Fruit fly (Drosophila melanogaster) whole organism, embryonic: Measurements from ENCODE around the gene CG7182.

Experiments used
- B-H2 ChIP-seq: fragments of 200-800 bp; sonication (Bioruptor generic); optimal IDR thresholded peaks from 2 replicates; lab custom pipeline; 2018; ENCODE audit warnings: missing biosample characterization, mild to moderate bottlenecking, missing genetic modification characterization
- CG10321 ChIP-seq: fragments of 200-800 bp; sonication (Bioruptor generic); IDR thresholded peaks from 2 replicates; pipeline ENCODE4 v1.3.6; 2022; ENCODE audit warnings: missing biosample characterization, missing genetic modification characterization
- CG10979 ChIP-seq: fragments of 200-800 bp; sonication (Bioruptor generic); optimal IDR thresholded peaks from 2 replicates; lab custom pipeline; 2018; ENCODE audit warnings: missing biosample characterization, mild to moderate bottlenecking, missing genetic modification characterization, moderate library complexity
- CG12155 ChIP-seq: fragments of 200-800 bp; sonication (Bioruptor generic); optimal IDR thresholded peaks from 3 replicates; lab custom pipeline; 2016; ENCODE audit warnings: missing biosample characterization, missing genetic modification characterization
- CG1233 ChIP-seq: fragments of 200-800 bp; sonication (Bioruptor generic); optimal IDR thresholded peaks from 4 replicates; lab custom pipeline; 2018; ENCODE audit warnings: missing biosample characterization, mild to moderate bottlenecking, missing genetic modification characterization
- CG12744 ChIP-seq: fragments of 200-800 bp; sonication (Bioruptor generic); optimal IDR thresholded peaks from 2 replicates; lab custom pipeline; 2016; ENCODE audit warnings: missing biosample characterization, missing genetic modification characterization
- CG13624 ChIP-seq: fragments of 200-800 bp; sonication (Bioruptor generic); optimal IDR thresholded peaks from 2 replicates; lab custom pipeline; 2016; ENCODE audit warnings: missing biosample characterization, missing genetic modification characterization
- CG14965 ChIP-seq: fragments of 200-800 bp; sonication (Bioruptor generic); optimal IDR thresholded peaks from 2 replicates; lab custom pipeline; 2016; ENCODE audit warnings: missing biosample characterization, missing genetic modification characterization, borderline replicate concordance
- CG15269 ChIP-seq: fragments of 200-800 bp; sonication (Bioruptor generic); optimal IDR thresholded peaks from 2 replicates; lab custom pipeline; 2018; ENCODE audit warnings: missing biosample characterization, mild to moderate bottlenecking, missing genetic modification characterization, moderate library complexity
- CG17385 ChIP-seq: fragments of 200-800 bp; sonication (Bioruptor generic); optimal IDR thresholded peaks from 3 replicates; lab custom pipeline; 2018; ENCODE audit warnings: missing biosample characterization, mild to moderate bottlenecking, missing genetic modification characterization
- CG18599 ChIP-seq: fragments of 200-800 bp; sonication (Bioruptor generic); optimal IDR thresholded peaks from 3 replicates; lab custom pipeline; 2017; ENCODE audit warnings: missing biosample characterization, missing genetic modification characterization, mild to moderate bottlenecking, moderate library complexity, missing genetic modification reagents
- CG2678 ChIP-seq: fragments of 200-800 bp; sonication (Bioruptor generic); optimal IDR thresholded peaks from 3 replicates; lab custom pipeline; 2019; ENCODE audit warnings: missing biosample characterization, mild to moderate bottlenecking, missing genetic modification characterization, moderate library complexity
- CG34376 ChIP-seq: fragments of 200-800 bp; sonication (Bioruptor generic); optimal IDR thresholded peaks from 2 replicates; lab custom pipeline; 2018; ENCODE audit warnings: missing biosample characterization, mild to moderate bottlenecking, missing genetic modification characterization
- CG4328 ChIP-seq: fragments of 200-800 bp; sonication (Bioruptor generic); optimal IDR thresholded peaks from 3 replicates; lab custom pipeline; 2017; ENCODE audit warnings: missing biosample characterization, missing genetic modification reagents, missing genetic modification characterization
- CG6175 ChIP-seq: fragments of 200-800 bp; sonication (Bioruptor generic); IDR thresholded peaks from 3 replicates; pipeline ENCODE4 v1.3.6; 2022; ENCODE audit warnings: missing biosample characterization, missing genetic modification characterization
- CG6765 ChIP-seq: fragments of 200-800 bp; sonication (Bioruptor generic); optimal IDR thresholded peaks from 3 replicates; lab custom pipeline; 2017; ENCODE audit warnings: missing biosample characterization, mild to moderate bottlenecking, missing genetic modification characterization
- CG6854 ChIP-seq: fragments of 200-800 bp; sonication (Bioruptor generic); optimal IDR thresholded peaks from 3 replicates; lab custom pipeline; 2017; ENCODE audit warnings: missing biosample characterization, mild to moderate bottlenecking, missing genetic modification characterization
- CG7372 ChIP-seq: fragments of 200-800 bp; sonication (Bioruptor generic); IDR thresholded peaks from 2 replicates; pipeline ENCODE4 v1.3.6; 2022; ENCODE audit warnings: missing biosample characterization, missing genetic modification characterization
- CG7745 ChIP-seq: fragments of 200-800 bp; sonication (Bioruptor generic); optimal IDR thresholded peaks from 2 replicates; lab custom pipeline; 2018; ENCODE audit warnings: missing biosample characterization, mild to moderate bottlenecking, missing genetic modification characterization, moderate library complexity
- CG8924 ChIP-seq: fragments of 200-800 bp; optimal IDR thresholded peaks from 3 replicates; lab custom pipeline; 2019; ENCODE audit warnings: missing biosample characterization, mild to moderate bottlenecking, missing genetic modification characterization, moderate library complexity
- CG8944 ChIP-seq: fragments of 200-800 bp; sonication (Bioruptor generic); optimal IDR thresholded peaks from 3 replicates; lab custom pipeline; 2016; ENCODE audit warnings: missing biosample characterization, missing genetic modification characterization
- CHES-1-like ChIP-seq: fragments of 200-800 bp; sonication (Bioruptor generic); optimal IDR thresholded peaks from 2 replicates; lab custom pipeline; 2016; ENCODE audit warnings: missing biosample characterization, missing genetic modification characterization
- Chrac-16 ChIP-seq: fragments of 200-800 bp; sonication (Bioruptor generic); optimal IDR thresholded peaks from 3 replicates; lab custom pipeline; 2016; ENCODE audit warnings: missing biosample characterization, missing genetic modification characterization
- Deaf1 ChIP-seq: fragments of 200-800 bp; optimal IDR thresholded peaks from 3 replicates; lab custom pipeline; 2019; ENCODE audit warnings: missing biosample characterization, mild to moderate bottlenecking, missing genetic modification characterization, moderate library complexity
- Dip2 ChIP-seq: fragments of 200-800 bp; sonication (Bioruptor generic); IDR thresholded peaks from 2 replicates; pipeline ENCODE4 v1.3.6; 2022; ENCODE audit warnings: missing biosample characterization, missing genetic modification characterization
- Dll ChIP-seq: fragments of 200-800 bp; sonication (Bioruptor generic); IDR thresholded peaks from 4 replicates; pipeline ENCODE4 v1.3.6; 2022; ENCODE audit warnings: missing biosample characterization, missing genetic modification characterization; ENCODE audit not compliant: partially characterized antibody
- Ets65A ChIP-seq: fragments of 200-800 bp; sonication (Bioruptor generic); peaks from one replicate; lab custom pipeline; 2016; ENCODE audit warnings: missing biosample characterization, missing genetic modification characterization
- NC2α ChIP-seq: fragments of 200-800 bp; sonication (Bioruptor generic); optimal IDR thresholded peaks from 2 replicates; lab custom pipeline; 2016; ENCODE audit warnings: missing biosample characterization, missing genetic modification characterization
- NFAT ChIP-seq: fragments of 200-800 bp; sonication (Bioruptor generic); IDR thresholded peaks from 2 replicates; pipeline ENCODE4 v1.3.6; 2022; ENCODE audit warnings: missing biosample characterization, missing genetic modification characterization
- NfI ChIP-seq: fragments of 200-800 bp; sonication (Bioruptor generic); optimal IDR thresholded peaks from 3 replicates; lab custom pipeline; 2018; ENCODE audit warnings: missing biosample characterization, mild to moderate bottlenecking, missing genetic modification characterization, moderate library complexity
- PHDP ChIP-seq: fragments of 200-800 bp; sonication (Bioruptor generic); optimal IDR thresholded peaks from 3 replicates; lab custom pipeline; 2018; ENCODE audit warnings: missing biosample characterization, mild to moderate bottlenecking, missing genetic modification characterization, moderate library complexity
- Side ChIP-seq: fragments of 200-800 bp; sonication (Bioruptor generic); optimal IDR thresholded peaks from 2 replicates; lab custom pipeline; 2016; ENCODE audit warnings: missing biosample characterization, missing genetic modification characterization
- Sin3A ChIP-seq: fragments of >200 bp; optimal IDR thresholded peaks from 2 replicates; lab custom pipeline; 2018
- br ChIP-seq: fragments of >200 bp; optimal IDR thresholded peaks from 2 replicates; lab custom pipeline; 2017
- cg ChIP-seq: fragments of 200-800 bp; sonication (Bioruptor generic); optimal IDR thresholded peaks from 3 replicates; lab custom pipeline; 2019; ENCODE audit warnings: missing biosample characterization, mild to moderate bottlenecking, missing genetic modification characterization, moderate library complexity
- chinmo ChIP-seq: fragments of 200-800 bp; sonication (Bioruptor generic); IDR thresholded peaks from 4 replicates; pipeline ENCODE4 v1.3.6; 2022; ENCODE audit warnings: missing biosample characterization, missing genetic modification characterization; ENCODE audit not compliant: partially characterized antibody
- crol ChIP-seq: fragments of 200-800 bp; sonication (Bioruptor generic); IDR thresholded peaks from 2 replicates; pipeline ENCODE4 v1.3.6; 2022; ENCODE audit warnings: missing biosample characterization, missing genetic modification characterization
- disco-r ChIP-seq: fragments of 200-800 bp; sonication (Bioruptor generic); optimal IDR thresholded peaks from 2 replicates; lab custom pipeline; 2016; ENCODE audit warnings: missing biosample characterization, missing genetic modification characterization
- dmrt99B ChIP-seq: fragments of 200-800 bp; sonication (Bioruptor generic); optimal IDR thresholded peaks from 2 replicates; lab custom pipeline; 2018; ENCODE audit warnings: missing biosample characterization, mild to moderate bottlenecking, missing genetic modification characterization, moderate library complexity
- fd3F ChIP-seq: fragments of 200-800 bp; sonication (Bioruptor generic); optimal IDR thresholded peaks from 2 replicates; lab custom pipeline; 2018; ENCODE audit warnings: missing biosample characterization, mild to moderate bottlenecking, missing genetic modification characterization, moderate library complexity
- grau ChIP-seq: fragments of 200-800 bp; optimal IDR thresholded peaks from 3 replicates; lab custom pipeline; 2019; ENCODE audit warnings: missing biosample characterization, mild to moderate bottlenecking, missing genetic modification characterization, moderate library complexity
- gsb-n ChIP-seq: fragments of 200-800 bp; sonication (Bioruptor generic); optimal IDR thresholded peaks from 3 replicates; lab custom pipeline; 2018; ENCODE audit warnings: missing biosample characterization, mild to moderate bottlenecking, missing genetic modification characterization
- ken ChIP-seq: fragments of 200-800 bp; sonication (Bioruptor generic); IDR thresholded peaks from 3 replicates; pipeline ENCODE4 v1.3.6; 2022; ENCODE audit warnings: missing biosample characterization, missing genetic modification characterization
- kni ChIP-seq: fragments of 200-800 bp; sonication (Bioruptor generic); optimal IDR thresholded peaks from 3 replicates; lab custom pipeline; 2017; ENCODE audit warnings: mild to moderate bottlenecking, missing biosample characterization, missing genetic modification reagents, missing genetic modification characterization
- onecut ChIP-seq: fragments of 200-800 bp; sonication (Bioruptor generic); IDR thresholded peaks from 2 replicates; pipeline ENCODE4 v1.3.6; 2022; ENCODE audit warnings: missing biosample characterization, missing genetic modification characterization
- pita ChIP-seq: fragments of 200-800 bp; sonication (Bioruptor generic); optimal IDR thresholded peaks from 2 replicates; lab custom pipeline; 2017; ENCODE audit warnings: missing biosample characterization, mild to moderate bottlenecking, missing genetic modification characterization
- run ChIP-seq: fragments of 200-800 bp; sonication (Bioruptor generic); optimal IDR thresholded peaks from 3 replicates; lab custom pipeline; 2018; ENCODE audit warnings: missing biosample characterization, mild to moderate bottlenecking, missing genetic modification characterization
- sisA ChIP-seq: fragments of 200-800 bp; sonication (Bioruptor generic); IDR thresholded peaks from 2 replicates; pipeline ENCODE4 v1.3.6; 2022; ENCODE audit warnings: missing biosample characterization, missing genetic modification characterization
- sr ChIP-seq: fragments of 200-800 bp; sonication (Bioruptor generic); IDR thresholded peaks from 3 replicates; pipeline ENCODE4 v1.3.6; 2022; ENCODE audit warnings: missing biosample characterization, missing genetic modification characterization
- ssp ChIP-seq: fragments of 200-800 bp; sonication (Bioruptor generic); IDR thresholded peaks from 2 replicates; pipeline ENCODE4 v1.3.6; 2022; ENCODE audit warnings: missing biosample characterization, missing genetic modification characterization
- tio ChIP-seq: fragments of 200-800 bp; sonication (Bioruptor generic); optimal IDR thresholded peaks from 2 replicates; lab custom pipeline; 2017; ENCODE audit warnings: missing biosample characterization, missing genetic modification characterization, inconsistent platforms
- trem ChIP-seq: fragments of 200-800 bp; optimal IDR thresholded peaks from 3 replicates; lab custom pipeline; 2019; ENCODE audit warnings: missing biosample characterization, mild to moderate bottlenecking, missing genetic modification characterization, moderate library complexity
- z ChIP-seq: fragments of 200-800 bp; sonication (Bioruptor generic); IDR thresholded peaks from 3 replicates; pipeline ENCODE4 v1.3.6; 2022; ENCODE audit warnings: missing biosample characterization, missing genetic modification characterization

The CG7182 gene

DNA sequence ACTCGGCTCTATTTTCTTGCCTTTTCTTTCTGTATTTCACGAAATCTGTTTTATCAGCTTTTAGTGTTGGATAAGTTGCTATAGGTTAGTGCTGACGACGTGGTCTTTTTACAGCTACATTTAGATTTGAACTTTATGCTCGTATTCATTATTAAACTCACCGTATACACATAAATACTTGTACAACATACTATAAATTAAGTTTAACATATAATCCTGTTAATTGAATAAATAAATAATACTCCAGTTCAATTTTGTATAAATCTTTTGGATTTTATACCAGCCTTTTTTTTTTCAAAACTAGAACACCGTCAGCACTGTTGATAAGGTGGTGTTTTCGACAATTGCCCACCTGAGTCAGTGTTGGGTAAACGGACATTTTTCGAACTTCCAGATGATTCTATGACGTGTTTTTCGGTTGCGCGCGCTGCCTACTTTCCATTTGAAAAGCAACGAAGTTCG is 37.3 kb downstream of the CG7182 start, which contains the start of gene BI-1 (continued):
- no peak for TF ChIP-seq br (lab: Kevin White, UChicago)
- TF ChIP-seq run (tag; lab: Kevin White, UChicago), result no peak
- peak; percentile 66 for TF ChIP-seq NfI (GFP tag; lab: Kevin White, UChicago)
- TF ChIP-seq B-H2 (GFP tag; lab: Kevin White, UChicago), result peak; percentile 74
- no peak for TF ChIP-seq CG15269 (tag; lab: Kevin White, UChicago)
- TF ChIP-seq crol, result no peak
- TF ChIP-seq Deaf1 (tag; lab: Kevin White, UChicago), result no peak
- peak; percentile 42 for TF ChIP-seq trem (tag; lab: Kevin White, UChicago)
- TF ChIP-seq tio, result no peak
- no peak for TF ChIP-seq sisA (GFP tag; lab: Robert Waterston, UW)
- TF ChIP-seq PHDP (tag; lab: Kevin White, UChicago), result peak; percentile 57
- TF ChIP-seq fd3F, result peak; percentile 35
- 0 out of 3 replicates have a peak, but pooled peaks have one; percentile 15 for TF ChIP-seq ken
- TF ChIP-seq CG34376 (GFP tag; lab: Kevin White, UChicago), result peak; percentile 82
- TF ChIP-seq CG12155 (GFP tag; lab: Kevin White, UChicago), result peak; percentile 58
- no peak for TF ChIP-seq CG14965 (GFP tag; lab: Kevin White, UChicago)
- peak; percentile 79 for TF ChIP-seq grau (tag; lab: Kevin White, UChicago)
- no peak for TF ChIP-seq dmrt99B (tag; lab: Kevin White, UChicago)
- TF ChIP-seq CG7745 (tag; lab: Kevin White, UChicago), result no peak
- TF ChIP-seq CG6765 (GFP tag; lab: Kevin White, UChicago), result peak; percentile 56
- peak; percentile 35 for TF ChIP-seq Chrac-16 (GFP tag; lab: Kevin White, UChicago)
- peak; percentile 67 for TF ChIP-seq CG4328
- TF ChIP-seq pita (GFP tag; lab: Kevin White, UChicago), result no peak
- peak; percentile 56 for TF ChIP-seq CG17385 (GFP tag; lab: Kevin White, UChicago)
- TF ChIP-seq CG2678 (tag; lab: Kevin White, UChicago), result no peak
- TF ChIP-seq CHES-1-like (GFP tag; lab: Kevin White, UChicago), result no peak
- no peak for TF ChIP-seq ssp (GFP tag; lab: Robert Waterston, UW)
- TF ChIP-seq kni, result peak; percentile 83
- no peak for TF ChIP-seq NC2α
- TF ChIP-seq onecut (GFP tag; lab: Robert Waterston, UW), result no peak; the same call in 1 of the 2 replicates
- peak; percentile 94 for TF ChIP-seq Ets65A
- TF ChIP-seq sr (GFP tag; lab: Robert Waterston, UW), result no peak
- peak; percentile 42 for TF ChIP-seq Sin3A (lab: Kevin White, UChicago)
- no peak for TF ChIP-seq CG7372 (GFP tag; lab: Robert Waterston, UW)
- no peak for TF ChIP-seq CG6854 (GFP tag; lab: Kevin White, UChicago)
- no peak for TF ChIP-seq CG12744
- TF ChIP-seq z (GFP tag; lab: Robert Waterston, UW), result no peak

DNA sequence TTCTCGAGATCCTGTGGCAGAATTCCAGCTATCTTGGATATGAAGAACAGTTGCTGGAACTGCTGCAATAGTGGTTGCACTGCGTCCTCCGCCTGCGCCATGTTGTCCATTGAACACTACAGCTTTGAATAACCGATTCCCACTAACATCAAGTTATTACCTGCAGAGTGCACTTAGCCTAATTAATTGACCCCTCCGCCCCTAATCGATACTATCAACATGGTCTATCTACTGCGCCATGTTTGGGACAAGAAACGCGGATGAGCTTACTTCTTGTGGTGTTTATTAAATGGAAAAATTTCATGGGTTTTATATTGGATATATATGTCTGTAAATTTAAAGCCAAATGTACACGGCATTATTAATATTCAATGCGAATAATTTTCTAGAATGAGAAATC is 39.3 kb downstream of the CG7182 start, which contains the start of gene Gr66a:
TSS of gene Gr66a (minus strand) at position 101 of the 400 bp plus-strand sequence.
- no peak for TF ChIP-seq disco-r
- no peak for TF ChIP-seq NFAT (GFP tag; lab: Robert Waterston, UW)
- no peak for TF ChIP-seq gsb-n (tag; lab: Kevin White, UChicago)
- TF ChIP-seq CG8924 (tag; lab: Kevin White, UChicago), result no peak
- no peak for TF ChIP-seq CG6175 (GFP tag; lab: Robert Waterston, UW)
- TF ChIP-seq CG10979 (tag; lab: Kevin White, UChicago), result no peak
- no peak for TF ChIP-seq CG13624 (GFP tag; lab: Kevin White, UChicago)
- TF ChIP-seq CG18599, result no peak
- TF ChIP-seq Dll (GFP tag; lab: Robert Waterston, UW), result no peak
- TF ChIP-seq cg (GFP tag; lab: Kevin White, UChicago), result no peak
- no peak for TF ChIP-seq CG8944 (GFP tag; lab: Kevin White, UChicago)
- TF ChIP-seq trem (tag; lab: Kevin White, UChicago), result no peak
- no peak for TF ChIP-seq chinmo (GFP tag; lab: Robert Waterston, UW)
- TF ChIP-seq CG10321, result no peak
- no peak for TF ChIP-seq Dip2
- TF ChIP-seq CG1233 (GFP tag; lab: Kevin White, UChicago), result no peak
- no peak for TF ChIP-seq Side (GFP tag; lab: Kevin White, UChicago)
